Fruit fly (Drosophila melanogaster) whole organism, embryonic: ENCODE data around the gene CG11550.

Source experiments
- Asciz ChIP-seq: fragments of 200-800 bp; sonication (Bioruptor generic); optimal IDR thresholded peaks from 2 replicates; lab custom pipeline; 2017; ENCODE audit warnings: missing biosample characterization, mild to moderate bottlenecking, missing genetic modification characterization, missing genetic modification reagents
- Bgb ChIP-seq: fragments of 200-800 bp; sonication (Bioruptor generic); IDR thresholded peaks from 2 replicates; pipeline ENCODE4 v1.3.6; 2022; ENCODE audit warnings: missing biosample characterization, missing genetic modification characterization; ENCODE audit not compliant: partially characterized antibody
- CG10147 ChIP-seq: fragments of 200-800 bp; sonication (Bioruptor generic); optimal IDR thresholded peaks from 2 replicates; lab custom pipeline; 2019; ENCODE audit warnings: missing biosample characterization, mild to moderate bottlenecking, missing genetic modification characterization, moderate library complexity
- CG10431 ChIP-seq: fragments of 200-800 bp; sonication (Bioruptor generic); optimal IDR thresholded peaks from 3 replicates; lab custom pipeline; 2018; ENCODE audit warnings: missing biosample characterization, mild to moderate bottlenecking, missing genetic modification characterization
- CG10543 ChIP-seq: fragments of 200-800 bp; sonication (Bioruptor generic); optimal IDR thresholded peaks from 3 replicates; lab custom pipeline; 2017; ENCODE audit warnings: missing biosample characterization, mild to moderate bottlenecking, missing genetic modification characterization, moderate library complexity
- CG11093 ChIP-seq: fragments of 200-800 bp; sonication (Bioruptor generic); IDR thresholded peaks from 3 replicates; pipeline ENCODE4 v1.3.6; 2022; ENCODE audit warnings: missing biosample characterization, missing genetic modification characterization
- CG11456 ChIP-seq: fragments of 200-800 bp; sonication (Bioruptor generic); IDR thresholded peaks from 3 replicates; pipeline ENCODE4 v1.3.6; 2022; ENCODE audit warnings: missing biosample characterization, missing genetic modification characterization
- CG11560 ChIP-seq: fragments of 200-800 bp; sonication (Bioruptor generic); IDR thresholded peaks from 3 replicates; pipeline ENCODE4 v1.3.6; 2022; ENCODE audit warnings: missing biosample characterization, missing genetic modification characterization
- CG11695 ChIP-seq: fragments of 200-800 bp; sonication (Bioruptor generic); IDR thresholded peaks from 3 replicates; pipeline ENCODE4 v1.3.6; 2022; ENCODE audit warnings: missing biosample characterization, missing genetic modification characterization
- CG12155 ChIP-seq: fragments of 200-800 bp; sonication (Bioruptor generic); optimal IDR thresholded peaks from 3 replicates; lab custom pipeline; 2016; ENCODE audit warnings: missing biosample characterization, missing genetic modification characterization
- CG13624 ChIP-seq: fragments of 200-800 bp; sonication (Bioruptor generic); optimal IDR thresholded peaks from 2 replicates; lab custom pipeline; 2016; ENCODE audit warnings: missing biosample characterization, missing genetic modification characterization
- CG14050 ChIP-seq: fragments of 200-800 bp; sonication (Bioruptor generic); IDR thresholded peaks from 3 replicates; pipeline ENCODE4 v1.3.6; 2022; ENCODE audit warnings: missing biosample characterization, missing genetic modification characterization
- CG1529 ChIP-seq: fragments of 200-800 bp; sonication (Bioruptor generic); optimal IDR thresholded peaks from 3 replicates; lab custom pipeline; 2018; ENCODE audit warnings: missing biosample characterization, missing genetic modification characterization
- CG17359 ChIP-seq: fragments of 200-800 bp; sonication (Bioruptor generic); optimal IDR thresholded peaks from 3 replicates; lab custom pipeline; 2018; ENCODE audit warnings: missing biosample characterization, mild to moderate bottlenecking, missing genetic modification characterization, moderate library complexity
- CG18619 ChIP-seq: fragments of 200-800 bp; sonication (Bioruptor generic); optimal IDR thresholded peaks from 3 replicates; lab custom pipeline; 2017; ENCODE audit warnings: missing biosample characterization, mild to moderate bottlenecking, missing genetic modification characterization
- CG31441 ChIP-seq: fragments of 200-800 bp; sonication (Bioruptor generic); IDR thresholded peaks from 2 replicates; pipeline ENCODE4 v1.3.6; 2022; ENCODE audit warnings: missing biosample characterization, missing genetic modification characterization
- CG33557 ChIP-seq: fragments of 200-800 bp; sonication (Bioruptor generic); optimal IDR thresholded peaks from 2 replicates; lab custom pipeline; 2019; ENCODE audit warnings: missing biosample characterization, mild to moderate bottlenecking, missing genetic modification characterization, moderate library complexity
- CG34422 ChIP-seq: fragments of 200-800 bp; sonication (Bioruptor generic); IDR thresholded peaks from 3 replicates; pipeline ENCODE4 v1.3.6; 2022; ENCODE audit warnings: missing biosample characterization, missing genetic modification characterization
- CG43689 ChIP-seq: fragments of 200-800 bp; sonication (Bioruptor generic); IDR thresholded peaks from 2 replicates; pipeline ENCODE4 v1.3.6; 2022; ENCODE audit warnings: missing biosample characterization, missing genetic modification characterization
- CG6683 ChIP-seq: fragments of 200-800 bp; sonication (Bioruptor generic); optimal IDR thresholded peaks from 2 replicates; lab custom pipeline; 2017; ENCODE audit warnings: missing biosample characterization, mild to moderate bottlenecking, missing genetic modification characterization, missing genetic modification reagents
- CG6689 ChIP-seq: fragments of 200-800 bp; sonication (Bioruptor generic); IDR thresholded peaks from 2 replicates; pipeline ENCODE4 v1.3.6; 2022; ENCODE audit warnings: missing biosample characterization, missing genetic modification characterization
- CG7357 ChIP-seq: fragments of 200-800 bp; sonication (Bioruptor generic); IDR thresholded peaks from 3 replicates; pipeline ENCODE4 v1.3.6; 2022; ENCODE audit warnings: missing biosample characterization, missing genetic modification characterization
- CG8089 ChIP-seq: fragments of 200-800 bp; sonication (Bioruptor generic); optimal IDR thresholded peaks from 3 replicates; lab custom pipeline; 2016; ENCODE audit warnings: missing biosample characterization, missing genetic modification characterization
- D ChIP-seq, 2 experiments: fragments of 200-800 bp in 1 of 2; fragments of >200 bp in 1 of 2; sonication (Bioruptor generic) in 1 of 2; optimal IDR thresholded peaks; 2 replicates in 1 of 2; 3 replicates in 1 of 2; lab custom pipeline; 2017; ENCODE audit warnings: mild to moderate bottlenecking in 1 of 2, missing biosample characterization in 1 of 2, missing genetic modification characterization in 1 of 2, missing genetic modification reagents in 1 of 2
- Meics ChIP-seq: fragments of 200-800 bp; sonication (Bioruptor generic); optimal IDR thresholded peaks from 2 replicates; lab custom pipeline; 2017; ENCODE audit warnings: missing biosample characterization, mild to moderate bottlenecking, missing genetic modification characterization
- Rfx ChIP-seq: fragments of 200-800 bp; sonication (Bioruptor generic); IDR thresholded peaks from 2 replicates; pipeline ENCODE4 v1.3.6; 2022; ENCODE audit warnings: missing biosample characterization, missing genetic modification characterization
- Sry-β ChIP-seq: fragments of 200-800 bp; sonication (Bioruptor generic); optimal IDR thresholded peaks from 2 replicates; lab custom pipeline; 2018; ENCODE audit warnings: missing biosample characterization, mild to moderate bottlenecking, missing genetic modification characterization, moderate library complexity
- ap ChIP-seq: fragments of 200-800 bp; sonication (Bioruptor generic); IDR thresholded peaks from 2 replicates; pipeline ENCODE4 v1.3.6; 2022; ENCODE audit warnings: missing biosample characterization, missing genetic modification characterization
- ara ChIP-seq: fragments of 200-800 bp; sonication (Bioruptor generic); IDR thresholded peaks from 2 replicates; pipeline ENCODE4 v1.3.6; 2022; ENCODE audit warnings: missing biosample characterization, missing genetic modification characterization
- bab2 ChIP-seq: fragments of 200-800 bp; sonication (Bioruptor generic); optimal IDR thresholded peaks from 2 replicates; lab custom pipeline; 2016; ENCODE audit warnings: missing biosample characterization, missing genetic modification characterization
- caup ChIP-seq: fragments of 200-800 bp; sonication (Bioruptor generic); optimal IDR thresholded peaks from 3 replicates; lab custom pipeline; 2017; ENCODE audit warnings: missing biosample characterization, mild to moderate bottlenecking, missing genetic modification characterization, moderate library complexity; ENCODE audit not compliant: severe bottlenecking
- chn ChIP-seq: fragments of 200-800 bp; sonication (Bioruptor generic); optimal IDR thresholded peaks from 2 replicates; lab custom pipeline; 2016; ENCODE audit warnings: missing biosample characterization, missing genetic modification characterization
- disco-r ChIP-seq: fragments of 200-800 bp; sonication (Bioruptor generic); optimal IDR thresholded peaks from 2 replicates; lab custom pipeline; 2016; ENCODE audit warnings: missing biosample characterization, missing genetic modification characterization
- emc ChIP-seq: fragments of 200-800 bp; sonication (Bioruptor generic); optimal IDR thresholded peaks from 2 replicates; lab custom pipeline; 2016; ENCODE audit warnings: missing biosample characterization, missing genetic modification characterization
- en ChIP-seq: fragments of 200-800 bp; sonication (Bioruptor generic); optimal IDR thresholded peaks from 2 replicates; lab custom pipeline; 2016; ENCODE audit warnings: missing biosample characterization, missing genetic modification characterization
- ftz-f1 ChIP-seq: fragments of 200-800 bp; sonication (Bioruptor generic); optimal IDR thresholded peaks from 2 replicates; lab custom pipeline; 2016; ENCODE audit warnings: missing biosample characterization, missing genetic modification characterization
- grau ChIP-seq: fragments of 200-800 bp; optimal IDR thresholded peaks from 3 replicates; lab custom pipeline; 2019; ENCODE audit warnings: missing biosample characterization, mild to moderate bottlenecking, missing genetic modification characterization, moderate library complexity
- gt ChIP-seq: fragments of 200-800 bp; sonication (Bioruptor generic); IDR thresholded peaks from 2 replicates; pipeline ENCODE4 v1.3.6; 2022; ENCODE audit warnings: missing biosample characterization, missing genetic modification characterization
- her ChIP-seq: fragments of 200-800 bp; sonication (Bioruptor generic); optimal IDR thresholded peaks from 2 replicates; lab custom pipeline; 2016; ENCODE audit warnings: missing biosample characterization, missing genetic modification characterization
- hkb ChIP-seq, 2 experiments: fragments of 200-800 bp in 1 of 2; fragments of >200 bp in 1 of 2; sonication (Bioruptor generic) in 1 of 2; IDR thresholded peaks in 1 of 2; optimal IDR thresholded peaks in 1 of 2; 2 replicates each; pipeline versions ENCODE4 v1.3.6 to Lab custom; 2017 to 2022; ENCODE audit warnings: missing biosample characterization in 1 of 2, missing genetic modification characterization in 1 of 2
- inv ChIP-seq: fragments of 200-800 bp; sonication (Bioruptor generic); IDR thresholded peaks from 2 replicates; pipeline ENCODE4 v1.3.6; 2022; ENCODE audit warnings: missing biosample characterization, missing genetic modification characterization; ENCODE audit not compliant: partially characterized antibody
- lbe ChIP-seq: fragments of 200-800 bp; sonication (Bioruptor generic); optimal IDR thresholded peaks from 2 replicates; lab custom pipeline; 2016; ENCODE audit warnings: missing biosample characterization, mild to moderate bottlenecking, missing genetic modification characterization
- lilli ChIP-seq: fragments of 200-800 bp; sonication (Bioruptor generic); optimal IDR thresholded peaks from 3 replicates; lab custom pipeline; 2016; ENCODE audit warnings: missing biosample characterization, missing genetic modification characterization
- lola ChIP-seq, 3 experiments: fragments of >200 bp in 2 of 3; fragments of 200-800 bp in 1 of 3; sonication (Bioruptor generic) in 1 of 3; optimal IDR thresholded peaks; 2 replicates each; lab custom pipeline; 2017 to 2019; ENCODE audit warnings: missing biosample characterization in 3 of 3, missing genetic modification characterization in 3 of 3, mild to moderate bottlenecking in 1 of 3, moderate library complexity in 1 of 3
- pfk ChIP-seq: fragments of 200-800 bp; sonication (Bioruptor generic); optimal IDR thresholded peaks from 2 replicates; lab custom pipeline; 2018; ENCODE audit warnings: missing biosample characterization, mild to moderate bottlenecking, missing genetic modification characterization, moderate library complexity
- pnt ChIP-seq: fragments of 200-800 bp; sonication (Bioruptor generic); optimal IDR thresholded peaks from 3 replicates; lab custom pipeline; 2016; ENCODE audit warnings: missing biosample characterization, missing genetic modification characterization
- psq ChIP-seq: fragments of 200-800 bp; sonication (Bioruptor generic); optimal IDR thresholded peaks from 2 replicates; lab custom pipeline; 2017; ENCODE audit warnings: missing biosample characterization, missing genetic modification characterization
- ranshi ChIP-seq: fragments of 200-800 bp; sonication (Bioruptor generic); IDR thresholded peaks from 2 replicates; pipeline ENCODE4 v1.3.6; 2022; ENCODE audit warnings: missing biosample characterization, missing genetic modification characterization
- sens ChIP-seq: fragments of 200-800 bp; sonication (Bioruptor generic); peaks from one replicate; lab custom pipeline; 2016; ENCODE audit warnings: missing biosample characterization, missing genetic modification characterization
- slou ChIP-seq: fragments of 200-800 bp; sonication (Bioruptor generic); optimal IDR thresholded peaks from 3 replicates; lab custom pipeline; 2016; ENCODE audit warnings: missing biosample characterization, missing genetic modification characterization
- sug ChIP-seq: fragments of 200-800 bp; optimal IDR thresholded peaks from 2 replicates; lab custom pipeline; 2019; ENCODE audit warnings: missing biosample characterization, mild to moderate bottlenecking, missing genetic modification characterization, moderate library complexity

Gene CG11550

dm6 chr3R:31689727-31690126 is 10.0 kb upstream of the CG11550 start (continued):
- no peak for TF ChIP-seq inv (GFP tag; lab: Robert Waterston, UW)
- TF ChIP-seq Meics (GFP tag; lab: Kevin White, UChicago): no peak
- TF ChIP-seq Bgb (GFP tag; lab: Robert Waterston, UW): no peak
- TF ChIP-seq Asciz (GFP tag; lab: Kevin White, UChicago): no peak
- TF ChIP-seq ara (GFP tag; lab: Robert Waterston, UW): no peak
- TF ChIP-seq pnt (GFP tag; lab: Kevin White, UChicago): no peak
- TF ChIP-seq CG31441 (GFP tag; lab: Robert Waterston, UW): peak; percentile 35; the same call in 1 of the 2 replicates
- TF ChIP-seq en (GFP tag; lab: Kevin White, UChicago): no peak
- TF ChIP-seq CG10543 (GFP tag; lab: Kevin White, UChicago): no peak
- TF ChIP-seq CG13624 (GFP tag; lab: Kevin White, UChicago): no peak
- no peak for TF ChIP-seq CG17359 (tag; lab: Kevin White, UChicago)
- TF ChIP-seq lola (GFP tag; optimal IDR thresholded peaks at IDR 0.05; lab: Kevin White, UChicago): peak in 1 of 3 experiments; percentile 72
- no peak for TF ChIP-seq Rfx (GFP tag; lab: Robert Waterston, UW)
- TF ChIP-seq CG11093 (GFP tag; lab: Robert Waterston, UW): no peak
- peak; percentile 23 for TF ChIP-seq CG33557 (GFP tag; lab: Kevin White, UChicago)
- no peak for TF ChIP-seq Sry-β (GFP tag; lab: Kevin White, UChicago)
- TF ChIP-seq CG6689 (GFP tag; lab: Robert Waterston, UW): no peak
- no peak for TF ChIP-seq CG34422 (GFP tag; lab: Robert Waterston, UW)
- TF ChIP-seq CG8089 (GFP tag; lab: Kevin White, UChicago): no peak
- no peak for TF ChIP-seq CG14050
- no peak for TF ChIP-seq CG7357 (GFP tag; lab: Robert Waterston, UW)
- no peak for TF ChIP-seq bab2 (GFP tag; lab: Kevin White, UChicago)
- no peak for TF ChIP-seq CG12155 (GFP tag; lab: Kevin White, UChicago)
- peak; percentile 30 for TF ChIP-seq grau
- TF ChIP-seq CG11695: no peak
- TF ChIP-seq lbe (GFP tag; lab: Kevin White, UChicago): no peak
- TF ChIP-seq hkb (optimal IDR thresholded peaks at IDR 0.05; lab: Kevin White, UChicago): no peak
- TF ChIP-seq hkb (GFP tag; IDR thresholded peaks at IDR 0.05; lab: Robert Waterston, UW): no peak
- no peak for TF ChIP-seq ftz-f1 (GFP tag; lab: Kevin White, UChicago)
- no peak for TF ChIP-seq caup (GFP tag; lab: Kevin White, UChicago)
- TF ChIP-seq chn (GFP tag; lab: Kevin White, UChicago): no peak
- TF ChIP-seq gt (GFP tag; lab: Robert Waterston, UW): no peak
- TF ChIP-seq CG10431: no peak
- TF ChIP-seq CG6683: no peak
- TF ChIP-seq sug (tag; lab: Kevin White, UChicago): no peak
- no peak for TF ChIP-seq slou (GFP tag; lab: Kevin White, UChicago)
- TF ChIP-seq disco-r (GFP tag; lab: Kevin White, UChicago): no peak
- TF ChIP-seq CG11560 (tag; lab: Robert Waterston, UW): no peak
- no peak for TF ChIP-seq CG11456 (GFP tag; lab: Robert Waterston, UW)
- no peak for TF ChIP-seq pfk (GFP tag; lab: Kevin White, UChicago)
- TF ChIP-seq psq (GFP tag; lab: Kevin White, UChicago): no peak
- TF ChIP-seq her (GFP tag; lab: Kevin White, UChicago): no peak
- TF ChIP-seq ap: no peak
- TF ChIP-seq CG43689: no peak
- TF ChIP-seq D (optimal IDR thresholded peaks at IDR 0.05; lab: Kevin White, UChicago): no peak
- no peak for TF ChIP-seq D (GFP tag; optimal IDR thresholded peaks at IDR 0.05; lab: Kevin White, UChicago)
- TF ChIP-seq CG1529 (GFP tag; lab: Kevin White, UChicago): no peak
- peak; percentile 82 for TF ChIP-seq sens (GFP tag; lab: Kevin White, UChicago)
- no peak for TF ChIP-seq emc (GFP tag; lab: Kevin White, UChicago)
- TF ChIP-seq CG18619 (GFP tag; lab: Kevin White, UChicago): no peak
- no peak for TF ChIP-seq ranshi (GFP tag; lab: Robert Waterston, UW)
- TF ChIP-seq lilli (GFP tag; lab: Kevin White, UChicago): peak; percentile 9
- no peak for TF ChIP-seq CG10147 (GFP tag; lab: Kevin White, UChicago)
